Fruit fly (Drosophila melanogaster) whole organism, prepupa: ENCODE measurements around the gene Nop56.

ENCODE experiments used
- Blimp-1 ChIP-seq: fragments of 200-800 bp; sonication (Bioruptor generic); optimal IDR thresholded peaks from 3 replicates; lab custom pipeline; 2017; ENCODE audit warnings: missing biosample characterization, missing genetic modification characterization, mild to moderate bottlenecking, moderate library complexity, missing genetic modification reagents
- CG10631 ChIP-seq: fragments of 200-800 bp; sonication (Bioruptor generic); optimal IDR thresholded peaks from 2 replicates; lab custom pipeline; 2016; ENCODE audit warnings: missing biosample characterization, missing genetic modification characterization
- CG10669 ChIP-seq: fragments of 200-800 bp; sonication (Bioruptor generic); optimal IDR thresholded peaks from 3 replicates; lab custom pipeline; 2018; ENCODE audit warnings: missing biosample characterization, mild to moderate bottlenecking, missing genetic modification characterization, moderate library complexity
- CG11902 ChIP-seq: fragments of 200-800 bp; sonication (Bioruptor generic); optimal IDR thresholded peaks from 3 replicates; lab custom pipeline; 2016; ENCODE audit warnings: missing biosample characterization, missing genetic modification characterization
- CG1621 ChIP-seq: fragments of 200-800 bp; sonication (Bioruptor generic); optimal IDR thresholded peaks from 3 replicates; lab custom pipeline; 2018; ENCODE audit warnings: missing biosample characterization, mild to moderate bottlenecking, missing genetic modification characterization
- CG16779 ChIP-seq: fragments of 200-800 bp; sonication (Bioruptor generic); optimal IDR thresholded peaks from 3 replicates; lab custom pipeline; 2017; ENCODE audit warnings: missing biosample characterization, mild to moderate bottlenecking, missing genetic modification characterization
- CG32006 ChIP-seq: fragments of 200-800 bp; sonication (Bioruptor generic); optimal IDR thresholded peaks from 3 replicates; lab custom pipeline; 2017; ENCODE audit warnings: missing biosample characterization, mild to moderate bottlenecking, missing genetic modification characterization
- CG34406 ChIP-seq: fragments of 200-800 bp; sonication (Bioruptor generic); optimal IDR thresholded peaks from 3 replicates; lab custom pipeline; 2016; ENCODE audit warnings: missing biosample characterization, missing genetic modification characterization
- CG3919 ChIP-seq: fragments of 200-800 bp; sonication (Bioruptor generic); optimal IDR thresholded peaks from 3 replicates; lab custom pipeline; 2016; ENCODE audit warnings: missing biosample characterization, missing genetic modification characterization
- CG4318 ChIP-seq: fragments of 200-800 bp; sonication (Bioruptor generic); optimal IDR thresholded peaks from 3 replicates; lab custom pipeline; 2017; ENCODE audit warnings: missing biosample characterization, mild to moderate bottlenecking, missing genetic modification characterization
- CG6163 ChIP-seq: fragments of 200-800 bp; sonication (Bioruptor generic); IDR thresholded peaks from 3 replicates; pipeline ENCODE4 v1.3.6; 2022; ENCODE audit warnings: missing biosample characterization, missing genetic modification characterization
- CG6792 ChIP-seq: fragments of 200-800 bp; sonication (Bioruptor generic); optimal IDR thresholded peaks from 3 replicates; lab custom pipeline; 2016; ENCODE audit warnings: missing biosample characterization, missing genetic modification characterization
- CG6808 ChIP-seq: fragments of 200-800 bp; sonication (Bioruptor generic); optimal IDR thresholded peaks from 3 replicates; lab custom pipeline; 2017; ENCODE audit warnings: missing biosample characterization, missing genetic modification characterization, mild to moderate bottlenecking, moderate library complexity, missing genetic modification reagents
- CG6854 ChIP-seq: fragments of 200-800 bp; sonication (Bioruptor generic); optimal IDR thresholded peaks from 2 replicates; lab custom pipeline; 2017; ENCODE audit warnings: missing biosample characterization, mild to moderate bottlenecking, missing genetic modification characterization
- CG8632 ChIP-seq: fragments of 200-800 bp; sonication (Bioruptor generic); optimal IDR thresholded peaks from 3 replicates; lab custom pipeline; 2016; ENCODE audit warnings: missing biosample characterization, missing genetic modification characterization
- CG9139 ChIP-seq: fragments of 200-800 bp; sonication (Bioruptor generic); optimal IDR thresholded peaks from 3 replicates; lab custom pipeline; 2017; ENCODE audit warnings: missing biosample characterization, mild to moderate bottlenecking, missing genetic modification characterization
- Eip75B ChIP-seq: fragments of 200-800 bp; sonication (Bioruptor generic); optimal IDR thresholded peaks from 3 replicates; lab custom pipeline; 2016; ENCODE audit warnings: missing biosample characterization, missing genetic modification characterization
- Eip78C ChIP-seq: fragments of 200-800 bp; sonication (Bioruptor generic); peaks from one replicate; lab custom pipeline; 2016; ENCODE audit warnings: missing biosample characterization, missing genetic modification characterization
- Eip93F ChIP-seq: fragments of 200-800 bp; sonication (Bioruptor generic); optimal IDR thresholded peaks from 2 replicates; lab custom pipeline; 2016; ENCODE audit warnings: missing biosample characterization, mild to moderate bottlenecking, missing genetic modification characterization
- Ets21C ChIP-seq: fragments of 200-800 bp; sonication (Bioruptor generic); optimal IDR thresholded peaks from 3 replicates; lab custom pipeline; 2016; ENCODE audit warnings: missing biosample characterization, missing genetic modification characterization
- Ets96B ChIP-seq: fragments of 200-800 bp; optimal IDR thresholded peaks from 2 replicates; lab custom pipeline; 2019; ENCODE audit warnings: missing biosample characterization, mild to moderate bottlenecking, missing genetic modification characterization, moderate library complexity
- Gug ChIP-seq: fragments of 200-800 bp; sonication (Bioruptor generic); IDR thresholded peaks from 2 replicates; pipeline ENCODE4 v1.3.6; 2022; ENCODE audit warnings: missing biosample characterization, missing genetic modification characterization
- Hr39 ChIP-seq: fragments of 200-800 bp; sonication (Bioruptor generic); optimal IDR thresholded peaks from 2 replicates; lab custom pipeline; 2016; ENCODE audit warnings: missing biosample characterization, missing genetic modification characterization
- Hr4 ChIP-seq: fragments of 200-800 bp; sonication (Bioruptor generic); optimal IDR thresholded peaks from 3 replicates; lab custom pipeline; 2016; ENCODE audit warnings: missing biosample characterization, missing genetic modification characterization
- Lpt ChIP-seq: fragments of 200-800 bp; sonication (Bioruptor generic); optimal IDR thresholded peaks from 3 replicates; lab custom pipeline; 2016; ENCODE audit warnings: missing biosample characterization, missing genetic modification characterization
- Smox ChIP-seq: fragments of 200-800 bp; sonication (Bioruptor generic); optimal IDR thresholded peaks from 3 replicates; lab custom pipeline; 2016; ENCODE audit warnings: missing biosample characterization, missing genetic modification characterization
- Sox14 ChIP-seq: fragments of 200-800 bp; sonication (Bioruptor generic); optimal IDR thresholded peaks from 3 replicates; lab custom pipeline; 2016; ENCODE audit warnings: missing biosample characterization, missing genetic modification characterization
- Sox15 ChIP-seq: fragments of 200-800 bp; sonication (Bioruptor generic); optimal IDR thresholded peaks from 3 replicates; lab custom pipeline; 2016; ENCODE audit warnings: missing biosample characterization, missing genetic modification characterization
- achi ChIP-seq: fragments of 200-800 bp; sonication (Bioruptor generic); optimal IDR thresholded peaks from 3 replicates; lab custom pipeline; 2016; ENCODE audit warnings: missing biosample characterization, missing genetic modification characterization
- acj6 ChIP-seq: fragments of 200-800 bp; sonication (Bioruptor generic); optimal IDR thresholded peaks from 3 replicates; lab custom pipeline; 2016; ENCODE audit warnings: missing biosample characterization, missing genetic modification characterization
- cyc ChIP-seq: fragments of 200-800 bp; sonication (Bioruptor generic); optimal IDR thresholded peaks from 3 replicates; lab custom pipeline; 2016; ENCODE audit warnings: missing biosample characterization, missing genetic modification characterization
- dsx ChIP-seq: fragments of 200-800 bp; optimal IDR thresholded peaks from 3 replicates; lab custom pipeline; 2019; ENCODE audit warnings: missing biosample characterization, mild to moderate bottlenecking, missing genetic modification characterization, moderate library complexity; ENCODE audit not compliant: poor library complexity, severe bottlenecking
- eg ChIP-seq: fragments of 200-800 bp; sonication (Bioruptor generic); IDR thresholded peaks from 3 replicates; pipeline ENCODE4 v1.3.6; 2022; ENCODE audit warnings: missing biosample characterization, missing genetic modification characterization
- esn ChIP-seq: fragments of 200-800 bp; sonication (Bioruptor generic); optimal IDR thresholded peaks from 2 replicates; lab custom pipeline; 2016; ENCODE audit warnings: missing biosample characterization, mild to moderate bottlenecking, missing genetic modification characterization, moderate library complexity
- fd59A ChIP-seq: fragments of 200-800 bp; sonication (Bioruptor generic); optimal IDR thresholded peaks from 2 replicates; lab custom pipeline; 2017; ENCODE audit warnings: missing biosample characterization, mild to moderate bottlenecking, missing genetic modification characterization, missing genetic modification reagents
- fkh ChIP-seq: fragments of 200-800 bp; sonication (Bioruptor generic); optimal IDR thresholded peaks from 3 replicates; lab custom pipeline; 2017; ENCODE audit warnings: missing biosample characterization, mild to moderate bottlenecking, missing genetic modification characterization, moderate library complexity
- lz ChIP-seq: fragments of 200-800 bp; sonication (Bioruptor generic); optimal IDR thresholded peaks from 3 replicates; lab custom pipeline; 2016; ENCODE audit warnings: missing biosample characterization, missing genetic modification characterization
- net ChIP-seq: fragments of 200-800 bp; sonication (Bioruptor generic); optimal IDR thresholded peaks from 3 replicates; lab custom pipeline; 2016; ENCODE audit warnings: missing biosample characterization, missing genetic modification characterization
- salr ChIP-seq, 2 experiments: fragments of 200-800 bp; sonication (Bioruptor generic); optimal IDR thresholded peaks; 3 replicates each; lab custom pipeline; 2016 to 2018; ENCODE audit warnings: missing biosample characterization in 2 of 2, missing genetic modification characterization in 2 of 2, mild to moderate bottlenecking in 1 of 2
- ss ChIP-seq, 2 experiments: fragments of 200-800 bp; sonication (Bioruptor generic); optimal IDR thresholded peaks; 2 replicates in 1 of 2; 3 replicates in 1 of 2; lab custom pipeline; 2017 to 2018; ENCODE audit warnings: mild to moderate bottlenecking in 2 of 2, missing biosample characterization in 2 of 2, missing genetic modification characterization in 2 of 2, moderate library complexity in 1 of 2
- svp ChIP-seq: fragments of 200-800 bp; sonication (Bioruptor generic); peaks from one replicate; lab custom pipeline; 2016; ENCODE audit warnings: missing biosample characterization, missing genetic modification characterization
- topi ChIP-seq: fragments of 200-800 bp; sonication (Bioruptor generic); optimal IDR thresholded peaks from 3 replicates; lab custom pipeline; 2016; ENCODE audit warnings: missing biosample characterization, missing genetic modification characterization

Nop56 gene

DNA sequence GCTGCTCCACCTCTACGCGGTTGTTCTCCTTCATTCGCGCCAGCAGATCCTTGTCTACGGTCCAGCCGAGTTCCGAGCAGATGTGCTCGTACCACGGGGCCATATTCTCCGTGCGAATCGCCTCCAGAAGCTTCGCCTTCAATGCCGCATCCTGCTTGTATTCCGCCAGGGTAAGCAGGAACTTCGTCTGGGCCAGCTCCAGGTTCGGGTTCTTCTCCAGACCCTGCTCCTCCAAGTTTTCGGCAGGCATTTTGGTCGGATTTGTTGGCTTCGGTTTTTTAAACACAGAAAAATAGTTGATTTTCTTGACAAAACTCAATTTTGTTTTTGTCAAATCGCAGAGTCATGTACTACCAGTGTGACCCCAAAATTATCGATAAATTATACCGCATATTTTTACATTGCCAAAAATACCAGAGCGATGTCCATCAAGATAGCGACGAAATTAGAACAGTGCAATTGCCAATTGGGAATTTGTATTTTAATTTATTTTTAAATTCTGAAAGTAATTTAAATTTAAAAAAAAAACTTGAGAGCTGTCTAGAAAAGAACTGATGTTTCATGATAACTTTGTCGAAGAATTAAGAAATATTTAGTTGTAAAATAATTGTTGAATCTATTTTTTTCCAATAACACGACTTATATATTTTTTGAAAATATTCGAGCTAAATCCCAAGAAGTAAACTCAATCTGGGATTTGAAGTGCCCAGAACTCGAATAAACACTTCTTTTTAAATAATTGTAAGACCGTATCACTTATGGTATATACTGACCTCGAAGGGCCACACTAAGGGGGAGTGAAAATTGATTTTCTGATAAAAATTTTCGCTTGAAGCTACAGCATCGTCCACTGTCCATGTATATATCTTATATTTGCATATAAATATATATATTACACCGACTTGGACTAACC is 41.1 kb upstream of the Nop56 start, which contains the start of the genes Rpn7 and AP-2mu:
Gene Rpn7 (minus strand): TSS at position 382 of the 913 bp plus-strand sequence.
Gene AP-2mu (plus strand): TSS at position 783 of the 913 bp plus-strand sequence.
- peak; percentile 73 for TF ChIP-seq svp (GFP tag; lab: Kevin White, UChicago)
- TF ChIP-seq CG10631 (GFP tag; lab: Kevin White, UChicago), result peak; percentile 21
- TF ChIP-seq esn (GFP tag; lab: Kevin White, UChicago), result peak; percentile 12
- TF ChIP-seq Eip75B (GFP tag; lab: Kevin White, UChicago), result no peak
- no peak for TF ChIP-seq cyc (GFP tag; lab: Kevin White, UChicago)
- TF ChIP-seq Hr4 (GFP tag; lab: Kevin White, UChicago), result no peak
- TF ChIP-seq Eip78C (GFP tag; lab: Kevin White, UChicago), result peak; percentile 21
- no peak for TF ChIP-seq Lpt (GFP tag; lab: Kevin White, UChicago)
- no peak for TF ChIP-seq Hr39
- no peak for TF ChIP-seq Ets21C (GFP tag; lab: Kevin White, UChicago)
- peak; percentile 7 for TF ChIP-seq topi (GFP tag; lab: Kevin White, UChicago)

DNA sequence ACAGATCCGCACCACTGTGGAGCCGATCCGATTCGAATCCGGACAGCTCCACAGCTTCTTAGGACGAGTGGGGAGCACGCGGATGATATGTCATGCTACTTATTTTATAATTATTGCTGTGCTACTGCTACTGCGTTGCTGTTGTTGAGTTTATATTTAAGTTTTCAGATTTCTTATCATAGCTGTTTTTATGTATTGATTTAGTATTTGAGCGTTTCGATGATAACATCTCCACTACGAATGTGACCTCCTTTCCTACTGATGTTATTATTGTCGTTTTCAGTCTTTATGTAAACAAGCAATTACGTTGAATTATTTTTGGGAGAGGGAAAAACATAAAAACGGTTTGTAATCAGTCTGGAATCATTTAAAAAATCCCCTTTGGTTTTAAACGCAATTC is 35.1 kb upstream of the Nop56 start:
- TF ChIP-seq fkh (GFP tag; lab: Kevin White, UChicago) (peak; percentile 25), CG6854 (GFP tag; lab: Kevin White, UChicago) (no peak), CG10669 (GFP tag; lab: Kevin White, UChicago) (no peak), Eip93F (no peak), Sox15 (GFP tag; lab: Kevin White, UChicago) (no peak), Eip78C (GFP tag; lab: Kevin White, UChicago) (peak; percentile 15)

DNA sequence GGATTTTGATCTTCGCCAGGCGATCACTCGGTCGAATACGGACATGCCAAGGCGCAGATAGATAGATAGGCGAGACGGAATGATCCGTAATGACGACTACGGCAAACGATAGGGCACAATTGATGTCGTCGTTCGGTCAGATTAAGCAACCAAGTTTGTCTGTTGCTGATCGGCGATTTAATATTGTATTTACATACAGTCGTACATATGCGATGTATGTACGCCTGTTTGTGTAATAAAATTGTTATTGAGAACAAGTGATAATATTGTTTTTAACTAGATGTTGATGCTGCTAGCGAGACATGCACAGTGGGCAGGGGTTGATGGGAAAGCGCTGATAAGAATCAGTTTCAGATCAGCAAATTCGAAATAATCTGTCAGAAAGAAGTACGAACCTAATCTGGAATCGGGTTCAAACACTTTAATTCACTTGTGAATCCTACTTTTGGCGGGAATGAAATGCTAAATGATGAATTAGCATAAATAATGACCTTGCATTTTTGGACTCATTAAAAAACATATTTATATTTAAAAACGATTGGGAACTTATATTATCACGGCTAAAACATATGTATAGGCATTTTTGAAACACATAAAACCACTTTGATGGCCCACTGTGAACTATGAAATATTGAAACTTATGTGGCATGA is 34.6 kb upstream of the Nop56 start:
- TF ChIP-seq Sox15 (GFP tag; lab: Kevin White, UChicago), result no peak
- peak; percentile 38 for TF ChIP-seq CG6792
- peak; percentile 32 for TF ChIP-seq Sox14 (GFP tag; lab: Kevin White, UChicago)
- peak; percentile 81 for TF ChIP-seq svp (GFP tag; lab: Kevin White, UChicago)
- peak; percentile 52 for TF ChIP-seq Eip75B (GFP tag; lab: Kevin White, UChicago)
- no peak for TF ChIP-seq salr (GFP tag; optimal IDR thresholded peaks at IDR 0.05; lab: Kevin White, UChicago)
- TF ChIP-seq lz, result peak; percentile 9
- TF ChIP-seq esn (GFP tag; lab: Kevin White, UChicago), result peak; percentile 20
- TF ChIP-seq CG1621 (tag; lab: Kevin White, UChicago), result peak; percentile 18
- TF ChIP-seq CG10669 (GFP tag; lab: Kevin White, UChicago), result peak; percentile 53
- TF ChIP-seq CG10631 (GFP tag; lab: Kevin White, UChicago), result peak; percentile 20
- peak in 1 of 2 experiments; percentile 48 for TF ChIP-seq ss (GFP tag; optimal IDR thresholded peaks at IDR 0.05; lab: Kevin White, UChicago)
- no peak for TF ChIP-seq Hr39
- no peak for TF ChIP-seq CG9139
- 0 out of 3 replicates have a peak, but pooled peaks have one; percentile 13 for TF ChIP-seq eg
- TF ChIP-seq CG16779 (tag; lab: Kevin White, UChicago), result peak; percentile 35
- TF ChIP-seq CG6808 (GFP tag; lab: Kevin White, UChicago), result peak; percentile 53
- peak; percentile 2 for TF ChIP-seq topi (GFP tag; lab: Kevin White, UChicago)
- TF ChIP-seq fd59A, result peak; percentile 16
- peak; percentile 29 for TF ChIP-seq CG8632
- TF ChIP-seq CG32006 (GFP tag; lab: Kevin White, UChicago), result peak; percentile 72
- peak; percentile 52 for TF ChIP-seq achi (GFP tag; lab: Kevin White, UChicago)
- TF ChIP-seq Ets96B (tag; lab: Kevin White, UChicago), result peak; percentile 45
- no peak for TF ChIP-seq Smox (GFP tag; lab: Kevin White, UChicago)
- no peak for TF ChIP-seq dsx (GFP tag; lab: Kevin White, UChicago)
- TF ChIP-seq CG6163 (GFP tag; lab: Robert Waterston, UW), result no peak
- peak; percentile 26 for TF ChIP-seq net
- TF ChIP-seq acj6 (GFP tag; lab: Kevin White, UChicago), result no peak
- TF ChIP-seq Gug, result no peak
- no peak for TF ChIP-seq Ets21C (GFP tag; lab: Kevin White, UChicago)
- TF ChIP-seq CG11902, result peak; percentile 13
- no peak for TF ChIP-seq Eip93F
- TF ChIP-seq Lpt (GFP tag; lab: Kevin White, UChicago), result no peak
- TF ChIP-seq CG3919 (GFP tag; lab: Kevin White, UChicago), result peak; percentile 35
- TF ChIP-seq Blimp-1 (GFP tag; lab: Kevin White, UChicago), result no peak
- no peak for TF ChIP-seq CG4318 (GFP tag; lab: Kevin White, UChicago)
- peak; percentile 32 for TF ChIP-seq CG34406 (GFP tag; lab: Kevin White, UChicago)
